Worm (Caenorhabditis elegans) whole organism, mixed stage, embryonic: ENCODE results near the gene vps-24.

Experiments
- blmp-1 ChIP-seq: fragments of 150-350 bp; optimal IDR thresholded peaks from 2 replicates; lab custom pipeline; 2014; ENCODE audit warnings: missing biosample characterization, missing genetic modification characterization
- ceh-83 ChIP-seq: fragments of 200-800 bp; sonication (Bioruptor generic); optimal IDR thresholded peaks from 2 replicates; lab custom pipeline; 2018; ENCODE audit warnings: mild to moderate bottlenecking, missing genetic modification characterization, missing compliant biosample characterization
- ces-1 ChIP-seq: fragments of 150-350 bp; optimal IDR thresholded peaks from 2 replicates; lab custom pipeline; 2014; ENCODE audit warnings: missing biosample characterization, missing genetic modification reagents, missing genetic modification characterization
- cnd-1 ChIP-seq: fragments of 200-800 bp; sonication (Bioruptor generic); optimal IDR thresholded peaks from 2 replicates; lab custom pipeline; 2018; ENCODE audit warnings: mild to moderate bottlenecking, missing genetic modification characterization, missing compliant biosample characterization
- elt-1 ChIP-seq: sonication (generic microtip); optimal IDR thresholded peaks from 2 replicates; lab custom pipeline; 2017; ENCODE audit warnings: missing genetic modification characterization, mild to moderate bottlenecking, missing compliant biosample characterization, antibody characterized with exemption, moderate library complexity, borderline replicate concordance; ENCODE audit not compliant: insufficient read depth
- elt-3 ChIP-seq: fragments of 150-350 bp; optimal IDR thresholded peaks from 2 replicates; lab custom pipeline; 2014; ENCODE audit warnings: missing biosample characterization, missing genetic modification characterization
- lin-13 ChIP-seq: fragments of 150-350 bp; optimal IDR thresholded peaks from 2 replicates; lab custom pipeline; 2014; ENCODE audit warnings: missing biosample characterization, missing genetic modification characterization
- mab-5 ChIP-seq: fragments of 150-350 bp; optimal IDR thresholded peaks from 2 replicates; lab custom pipeline; 2014; ENCODE audit warnings: missing biosample characterization, missing genetic modification characterization
- nhr-28 ChIP-seq: fragments of 150-350 bp; optimal IDR thresholded peaks from 2 replicates; lab custom pipeline; 2014; ENCODE audit warnings: missing biosample characterization, missing genetic modification characterization
- nhr-76 ChIP-seq: sonication (generic microtip); optimal IDR thresholded peaks from 2 replicates; lab custom pipeline; 2017; ENCODE audit warnings: missing biosample characterization, missing genetic modification characterization
- snpc-4 ChIP-seq: fragments of 150-350 bp; optimal IDR thresholded peaks from 2 replicates; lab custom pipeline; 2014; ENCODE audit warnings: missing biosample characterization, missing genetic modification characterization
- sptf-1 ChIP-seq: sonication (generic microtip); optimal IDR thresholded peaks from 2 replicates; lab custom pipeline; 2017; ENCODE audit warnings: mild to moderate bottlenecking, missing genetic modification characterization, moderate library complexity, missing compliant biosample characterization
- unc-62 ChIP-seq: fragments of 150-350 bp; optimal IDR thresholded peaks from 2 replicates; lab custom pipeline; 2014; ENCODE audit warnings: missing biosample characterization, missing genetic modification reagents, missing genetic modification characterization

- TF ChIP-seq unc-62 (GFP tag; lab: Kevin White, UChicago) = no peak
- no peak for TF ChIP-seq blmp-1 (tag; lab: Kevin White, UChicago)
- no peak for TF ChIP-seq elt-1
- TF ChIP-seq nhr-28 (tag; lab: Kevin White, UChicago) = no peak
- no peak for TF ChIP-seq ces-1 (GFP tag; lab: Kevin White, UChicago)
- TF ChIP-seq cnd-1 (tag; lab: Kevin White, UChicago) = no peak
- no peak for TF ChIP-seq ceh-83 (GFP tag; lab: Kevin White, UChicago)
- no peak for TF ChIP-seq elt-3 (tag; lab: Kevin White, UChicago)
- no peak for TF ChIP-seq snpc-4
- no peak for TF ChIP-seq nhr-76 (tag; lab: Kevin White, UChicago)
- no peak for TF ChIP-seq sptf-1
- TF ChIP-seq mab-5 (tag; lab: Kevin White, UChicago) = no peak
- no peak for TF ChIP-seq lin-13 (tag; lab: Kevin White, UChicago)
Measured at ce11 chrII:4960690-4961089, 33.1 kb upstream of the vps-24 start.
